Worm (Caenorhabditis elegans) whole organism, L1 larva: Measurements from ENCODE around the gene C16C10.9.

Experiments used
- ets-5 ChIP-seq: fragments of 200-800 bp; sonication (Bioruptor generic); IDR thresholded peaks from 2 replicates; pipeline ENCODE4 v1.3.6; 2022; ENCODE audit warnings: missing genetic modification characterization, missing compliant biosample characterization
- nhr-85 ChIP-seq: sonication (generic microtip); peaks from one replicate; lab custom pipeline; 2016; ENCODE audit warnings: missing genetic modification characterization, inconsistent platforms, missing compliant biosample characterization
- zip-4 ChIP-seq: fragments of 200-800 bp; sonication (Bioruptor generic); optimal IDR thresholded peaks from 2 replicates; lab custom pipeline; 2018; ENCODE audit warnings: mild to moderate bottlenecking, missing genetic modification characterization, moderate library complexity, missing compliant biosample characterization
- ztf-11 ChIP-seq, 2 experiments: sonication (generic microtip); optimal IDR thresholded peaks; 2 replicates each; lab custom pipeline; 2016 to 2017; ENCODE audit warnings: missing genetic modification characterization in 2 of 2, missing biosample characterization in 1 of 2, missing compliant biosample characterization in 1 of 2

DNA sequence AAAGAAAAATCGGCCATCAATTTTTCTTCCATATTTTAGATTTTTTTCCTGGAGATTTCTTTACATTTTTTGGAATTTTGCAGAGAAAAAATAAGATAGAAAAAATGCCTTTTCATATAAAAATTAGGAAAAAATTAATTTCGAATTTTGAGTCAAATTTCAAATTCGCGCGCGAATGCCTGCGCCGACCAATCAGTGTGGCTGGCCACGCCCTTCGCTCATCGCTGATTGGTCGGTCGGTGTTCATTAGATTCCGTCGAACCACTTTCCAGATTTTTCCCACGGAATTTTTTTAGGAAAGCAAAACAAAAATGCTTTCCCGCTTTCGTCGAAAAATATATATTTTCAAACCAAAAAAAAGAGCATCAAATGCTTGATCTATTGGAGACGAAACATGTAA lies 36.8 kb downstream of the C16C10.9 start:
- no peak for TF ChIP-seq ets-5 (GFP tag; lab: Robert Waterston, UW)
- peak; percentile 7 for TF ChIP-seq nhr-85 (tag; lab: Kevin White, UChicago)
- no peak for TF ChIP-seq zip-4
- no peak for TF ChIP-seq ztf-11 (tag; optimal IDR thresholded peaks at IDR 0.05; lab: Kevin White, UChicago)
